Worm (Caenorhabditis elegans) whole organism, dauer: ENCODE data around the gene lido-16.

Source experiments
- unc-62 ChIP-seq: sonication (generic microtip); optimal IDR thresholded peaks from 2 replicates; lab custom pipeline; 2017; ENCODE audit warnings: missing biosample characterization, missing genetic modification reagents, missing genetic modification characterization

lido-16 gene

DNA sequence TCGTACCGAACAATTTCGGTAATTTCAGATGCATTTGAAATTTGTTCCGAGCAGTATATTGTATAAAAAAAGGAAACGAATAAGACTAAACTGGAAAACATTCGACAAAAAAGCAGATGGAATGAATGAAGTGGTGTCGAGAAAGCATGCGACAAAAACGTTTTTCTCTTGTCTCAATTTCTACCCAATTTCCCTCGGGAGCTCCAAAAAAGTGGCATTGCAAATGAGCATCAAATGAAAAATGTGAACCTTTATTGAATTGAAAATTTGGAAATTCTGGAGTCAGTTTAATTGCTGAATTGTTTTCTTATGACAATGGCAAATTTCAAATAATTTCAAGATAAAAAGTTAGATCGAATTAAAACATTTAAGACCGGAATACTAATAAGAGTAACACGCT is 15.4 kb upstream of the lido-16 start, which contains the start of gene R05G9.5:
TSS of gene R05G9.5 (minus strand) at position 101 of the 400 bp plus-strand sequence.
- no peak for TF ChIP-seq unc-62 (GFP tag; lab: Kevin White, UChicago)

- TF ChIP-seq unc-62 (GFP tag; lab: Kevin White, UChicago) = no peak
These were observed 14.3 kb upstream of the lido-16 start, which contains the start of gene twk-49 for ce11 chrII:6499067-6499466. TSS of gene twk-49 (minus strand) at chrII:6499167.

DNA sequence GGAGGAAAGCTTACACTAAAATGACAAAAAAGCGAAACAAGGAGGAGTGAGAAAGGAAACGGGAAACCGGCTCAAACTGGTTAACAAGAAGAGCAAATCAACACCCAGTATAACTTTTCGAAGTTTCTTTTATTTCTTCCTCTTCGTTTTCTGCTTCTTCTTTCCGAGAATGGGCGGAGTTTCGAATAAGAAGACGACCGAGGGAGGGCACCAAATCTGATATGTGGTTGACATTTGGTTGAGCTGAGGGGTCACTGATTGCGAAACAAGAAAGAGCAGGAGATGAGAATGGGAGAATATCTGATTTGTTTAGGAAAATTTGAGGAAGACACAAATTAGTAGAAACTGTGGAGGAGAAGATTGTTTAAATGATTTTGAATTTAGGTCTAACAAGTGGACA is 13.8 kb upstream of the lido-16 start:
- no peak for TF ChIP-seq unc-62 (GFP tag; lab: Kevin White, UChicago)

DNA sequence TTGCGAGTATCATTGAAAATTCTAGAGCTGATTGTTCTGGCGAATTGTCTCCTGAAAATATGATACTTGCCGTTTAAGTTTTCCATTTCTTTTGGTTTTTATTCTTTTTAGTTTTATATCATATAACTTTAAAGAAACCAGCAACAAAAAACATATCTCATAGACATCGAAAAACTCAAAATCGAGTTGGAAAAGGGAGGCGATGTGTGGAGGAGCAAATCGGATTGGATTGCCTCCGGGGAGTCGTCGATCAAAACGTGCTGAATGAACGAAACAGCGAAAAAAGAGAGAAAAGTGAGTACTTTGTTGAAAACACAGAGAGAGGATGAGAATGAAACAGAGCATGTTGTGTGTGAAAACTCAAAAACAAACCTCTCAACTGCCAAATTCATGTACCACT is 12.4 kb upstream of the lido-16 start:
- no peak for TF ChIP-seq unc-62 (GFP tag; lab: Kevin White, UChicago)

DNA sequence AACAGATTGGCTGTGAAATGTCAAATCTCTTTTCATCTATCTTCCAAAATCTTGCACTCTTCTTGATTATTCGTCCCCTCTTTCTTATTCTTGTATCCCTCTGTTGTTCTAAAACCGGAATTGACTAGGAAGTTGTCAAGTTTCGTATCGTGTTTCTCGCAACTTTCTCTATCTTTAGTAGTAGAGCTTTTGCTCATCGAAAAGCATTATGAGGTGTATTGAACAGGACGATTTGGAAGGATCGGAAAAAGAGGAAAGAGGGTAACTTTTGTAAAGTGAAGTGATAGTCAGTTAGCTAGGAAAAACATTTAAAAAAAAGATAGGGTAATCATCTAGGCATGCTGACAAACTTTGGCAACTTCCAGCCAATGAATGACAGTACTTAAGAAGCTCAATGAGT is 11.7 kb upstream of the lido-16 start:
- TF ChIP-seq unc-62 (GFP tag; lab: Kevin White, UChicago) = no peak

ce11 chrII:6493709-6494326 is 9.0 kb upstream of the lido-16 start:
- TF ChIP-seq unc-62 (GFP tag; lab: Kevin White, UChicago) = no peak

- TF ChIP-seq unc-62 (GFP tag; lab: Kevin White, UChicago) = no peak
These were observed 8.4 kb upstream of the lido-16 start for ce11 chrII:6493139-6493538.

DNA sequence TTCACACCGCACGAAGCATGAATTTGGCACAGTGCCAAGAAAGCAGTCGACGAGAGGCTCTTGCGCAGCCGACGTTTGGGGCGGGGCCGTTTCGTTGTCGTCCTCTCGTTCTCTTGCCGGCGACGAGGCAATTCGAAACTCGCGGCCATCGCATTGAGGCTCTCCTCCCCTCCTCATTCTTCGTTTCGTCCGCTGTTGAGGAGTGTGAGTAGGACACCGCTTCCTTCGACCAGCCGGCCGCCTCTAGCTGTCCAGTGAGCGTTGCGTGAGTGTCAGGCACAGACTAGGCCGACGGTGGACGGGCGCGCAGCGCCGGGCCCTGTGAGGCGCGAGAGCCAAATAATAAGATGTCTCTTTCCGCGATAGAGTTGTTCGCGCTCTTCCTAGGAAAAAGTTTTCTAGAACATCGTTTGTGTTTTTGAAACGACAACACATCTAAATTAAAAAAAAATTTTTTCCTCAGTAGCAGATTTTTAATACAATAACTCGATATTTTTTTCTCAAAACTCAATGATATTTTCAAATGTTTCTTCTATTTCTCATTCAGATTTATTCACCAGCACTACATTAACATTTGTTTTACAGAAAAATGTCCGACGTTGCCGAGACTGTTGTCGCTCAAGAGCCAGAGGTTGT is 7.2 kb upstream of the lido-16 start, which contains the start of the genes T28D9.11 and T28D9.1:
TSS of gene T28D9.11 (minus strand) at position 177 of the 636 bp plus-strand sequence.
TSS of gene T28D9.1 (plus strand) at position 586 of the 636 bp plus-strand sequence.
- TF ChIP-seq unc-62 (GFP tag; lab: Kevin White, UChicago) = no peak

DNA sequence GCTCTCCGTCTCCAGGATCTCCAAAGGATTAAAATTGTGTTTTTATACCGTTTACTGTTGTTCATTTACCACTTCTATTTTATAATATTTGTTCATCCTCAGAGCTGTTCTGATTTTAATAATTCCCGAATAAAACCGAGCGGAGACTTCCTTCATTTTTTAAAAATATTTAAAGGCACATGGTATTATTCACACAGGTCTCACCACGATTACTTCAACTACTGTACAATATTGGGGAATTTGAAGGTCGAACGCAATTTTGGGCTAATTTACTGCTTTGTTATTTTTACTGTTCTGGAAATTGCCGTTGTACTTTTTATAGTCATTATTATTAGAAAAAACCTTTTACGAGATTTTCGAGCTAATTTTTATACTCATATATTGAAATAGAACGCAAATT is 6.4 kb upstream of the lido-16 start:
- TF ChIP-seq unc-62 (GFP tag; lab: Kevin White, UChicago) = no peak

DNA sequence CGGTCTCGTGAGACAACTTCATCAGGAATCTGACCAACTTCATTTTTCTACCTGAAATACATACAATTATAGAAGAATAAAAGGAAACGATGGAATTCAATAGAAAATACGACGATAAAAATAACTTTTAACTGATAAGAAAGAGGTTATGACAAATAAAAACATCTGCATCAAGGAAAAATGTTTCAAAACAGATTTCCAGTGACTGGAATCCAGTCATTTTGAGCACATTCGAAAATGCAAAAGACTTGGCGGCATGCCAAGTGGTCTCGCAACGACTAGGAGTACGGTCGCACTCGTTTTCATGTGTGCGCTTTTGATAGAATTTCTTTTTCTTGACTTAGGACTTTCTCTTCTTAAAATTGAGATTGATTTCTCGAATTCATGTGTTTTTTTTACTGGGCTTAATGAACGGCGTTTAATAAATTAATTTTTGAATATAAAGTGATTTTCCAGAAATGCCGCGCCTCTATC is 5.0 kb upstream of the lido-16 start, which contains the start of the genes snr-3 and rsp-5:
TSS of gene snr-3 (minus strand) at position 51 of the 474 bp plus-strand sequence.
TSS of gene rsp-5 (plus strand) at position 455 of the 474 bp plus-strand sequence.
- TF ChIP-seq unc-62 (GFP tag; lab: Kevin White, UChicago) = no peak

ce11 chrII:6486344-6486743 is 1.6 kb upstream of the lido-16 start:
- no peak for TF ChIP-seq unc-62 (GFP tag; lab: Kevin White, UChicago)

DNA sequence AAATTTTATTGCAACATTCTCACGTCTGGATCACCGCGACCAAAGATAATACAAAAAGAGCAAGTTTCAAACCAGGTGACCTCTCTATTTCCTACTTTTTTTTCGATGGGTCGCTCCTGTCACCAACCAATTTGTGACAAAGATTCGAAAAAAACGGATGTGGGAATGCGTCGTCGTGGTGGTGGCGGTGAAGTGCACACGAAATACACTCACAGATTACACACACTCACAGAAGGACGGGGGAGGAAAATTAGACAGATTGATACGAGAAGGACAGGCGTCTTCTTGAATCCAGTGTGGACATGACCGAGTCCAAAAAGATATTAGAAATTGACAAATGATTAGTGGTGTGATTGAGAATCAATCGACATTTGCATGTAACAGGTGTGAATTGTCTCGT is 2.0 kb downstream of the lido-16 start:
- no peak for TF ChIP-seq unc-62 (GFP tag; lab: Kevin White, UChicago)

- no peak for TF ChIP-seq unc-62 (GFP tag; lab: Kevin White, UChicago)
These were observed 2.7 kb downstream of the lido-16 start, which contains the start of gene del-10 for ce11 chrII:6482102-6482501. TSS of gene del-10 (minus strand) at chrII:6482125.

DNA sequence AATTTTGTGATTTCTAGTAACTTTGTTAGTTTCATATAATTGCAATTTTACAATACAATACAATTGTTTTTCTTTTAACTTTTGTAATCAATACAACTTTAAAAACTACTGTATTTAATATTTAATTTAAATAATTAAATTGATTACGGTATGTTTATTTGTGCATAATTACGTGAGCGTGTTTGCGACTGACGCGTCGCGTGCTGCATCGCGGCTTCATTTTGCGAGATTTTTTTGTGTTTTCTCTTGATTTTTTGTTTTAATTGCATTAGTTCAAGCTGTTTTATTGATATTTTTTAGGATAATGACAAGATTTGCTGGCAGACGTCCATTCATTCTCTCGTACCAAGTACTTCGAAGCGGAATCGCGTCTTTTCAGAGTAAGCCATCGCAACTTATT is 8.1 kb downstream of the lido-16 start, which contains the start of gene T28D9.4:
TSS of gene T28D9.4 (plus strand) at position 301 of the 400 bp plus-strand sequence.
- TF ChIP-seq unc-62 (GFP tag; lab: Kevin White, UChicago) = no peak

ce11 chrII:6475180-6475737 is 9.5 kb downstream of the lido-16 start, which contains the start of gene T28D9.16:
TSS of gene T28D9.16 (plus strand) at chrII:6475687.
- no peak for TF ChIP-seq unc-62 (GFP tag; lab: Kevin White, UChicago)

- no peak for TF ChIP-seq unc-62 (GFP tag; lab: Kevin White, UChicago)
These were observed 13.8 kb downstream of the lido-16 start, which contains the start of gene dgk-5 for ce11 chrII:6470985-6471384. TSS of gene dgk-5 (minus strand) at chrII:6471085.
